Fruit fly (Drosophila melanogaster) whole organism, wandering third instar larva: ENCODE results near the gene CG14551.
A peak's percentile ranks its signal among the peaks of the same experiment; 100 is the strongest.

Experiments
- Abd-B ChIP-seq: fragments of >200 bp; optimal IDR thresholded peaks from 2 replicates; lab custom pipeline; 2017; ENCODE audit warnings: missing biosample characterization, missing genetic modification characterization
- CG32264 ChIP-seq: fragments of 200-800 bp; sonication (Bioruptor generic); optimal IDR thresholded peaks from 2 replicates; lab custom pipeline; 2016; ENCODE audit warnings: missing biosample characterization, missing genetic modification characterization
- CG9705 ChIP-seq: fragments of 200-800 bp; sonication (Bioruptor generic); optimal IDR thresholded peaks from 2 replicates; lab custom pipeline; 2018; ENCODE audit warnings: missing biosample characterization, mild to moderate bottlenecking, missing genetic modification characterization
- CrebA ChIP-seq: fragments of 200-800 bp; sonication (Bioruptor generic); optimal IDR thresholded peaks from 2 replicates; lab custom pipeline; 2016; ENCODE audit warnings: missing biosample characterization, mild to moderate bottlenecking, missing genetic modification characterization, borderline replicate concordance
- Dfd ChIP-seq: fragments of >200 bp; optimal IDR thresholded peaks from 2 replicates; lab custom pipeline; 2017; ENCODE audit warnings: missing biosample characterization, missing genetic modification characterization
- Dif ChIP-seq: fragments of 200-275, 200-300 bp; sonication (Bioruptor generic); optimal IDR thresholded peaks from 2 replicates; lab custom pipeline; 2018; ENCODE audit warnings: missing biosample characterization, missing genetic modification characterization; ENCODE audit not compliant: partially characterized antibody
- GATAd ChIP-seq: sonication (Bioruptor generic); optimal IDR thresholded peaks from 2 replicates; lab custom pipeline; 2016; ENCODE audit warnings: missing biosample characterization, missing genetic modification characterization
- HLH106 ChIP-seq: fragments of 200-800 bp; optimal IDR thresholded peaks from 3 replicates; lab custom pipeline; 2019; ENCODE audit warnings: missing biosample characterization, mild to moderate bottlenecking, missing genetic modification characterization, moderate library complexity
- Hnf4 ChIP-seq: fragments of 200-800 bp; sonication (Bioruptor generic); optimal IDR thresholded peaks from 2 replicates; lab custom pipeline; 2016; ENCODE audit warnings: missing biosample characterization, mild to moderate bottlenecking, missing genetic modification characterization
- Hr78 ChIP-seq: fragments of >200 bp; optimal IDR thresholded peaks from 2 replicates; lab custom pipeline; 2017; ENCODE audit warnings: missing biosample characterization, missing genetic modification characterization
- Hr83 ChIP-seq: fragments of 200-300 bp; sonication (Bioruptor generic); optimal IDR thresholded peaks from 2 replicates; lab custom pipeline; 2016; ENCODE audit warnings: missing biosample characterization, mild to moderate bottlenecking, missing genetic modification characterization, moderate library complexity; ENCODE audit not compliant: poor library complexity, severe bottlenecking
- Jra ChIP-seq: sonication (Bioruptor generic); optimal IDR thresholded peaks from 2 replicates; lab custom pipeline; 2016; ENCODE audit warnings: missing biosample characterization, missing genetic modification characterization
- Mio ChIP-seq: sonication (Bioruptor generic); optimal IDR thresholded peaks from 2 replicates; lab custom pipeline; 2016; ENCODE audit warnings: missing biosample characterization, missing genetic modification characterization
- Myc ChIP-seq: fragments of >200 bp; optimal IDR thresholded peaks from 2 replicates; lab custom pipeline; 2017
- N ChIP-seq: fragments of >200 bp; optimal IDR thresholded peaks from 2 replicates; lab custom pipeline; 2018; ENCODE audit warnings: missing biosample characterization, missing external identifiers, missing genetic modification characterization
- OdsH ChIP-seq: fragments of 200-800 bp; sonication (Bioruptor generic); optimal IDR thresholded peaks from 2 replicates; lab custom pipeline; 2016; ENCODE audit warnings: missing biosample characterization, mild to moderate bottlenecking, missing genetic modification characterization
- Rel ChIP-seq, 2 experiments: fragments of 200-800 bp; sonication (Bioruptor generic) in 1 of 2; optimal IDR thresholded peaks; 2 replicates in 1 of 2; 3 replicates in 1 of 2; lab custom pipeline; 2016 to 2019; ENCODE audit warnings: mild to moderate bottlenecking in 2 of 2, missing biosample characterization in 2 of 2, missing genetic modification characterization in 2 of 2, moderate library complexity in 1 of 2
- Sp1 ChIP-seq: fragments of 200-800 bp; sonication (Bioruptor generic); optimal IDR thresholded peaks from 3 replicates; lab custom pipeline; 2019; ENCODE audit warnings: missing biosample characterization, mild to moderate bottlenecking, missing genetic modification characterization, moderate library complexity
- Vsx2 ChIP-seq: fragments of 200-300, 225-300 bp; sonication (Bioruptor generic); optimal IDR thresholded peaks from 2 replicates; lab custom pipeline; 2018; ENCODE audit warnings: missing biosample characterization, missing genetic modification characterization; ENCODE audit not compliant: partially characterized antibody
- br ChIP-seq: fragments of 200-800 bp; sonication (Bioruptor generic); optimal IDR thresholded peaks from 2 replicates; lab custom pipeline; 2016; ENCODE audit warnings: missing biosample characterization, missing genetic modification characterization
- brk ChIP-seq: fragments of 200-800 bp; sonication (Bioruptor generic); optimal IDR thresholded peaks from 2 replicates; lab custom pipeline; 2016; ENCODE audit warnings: missing biosample characterization, mild to moderate bottlenecking, missing genetic modification characterization
- dl ChIP-seq, 2 experiments: fragments of 175-275, 200-275 bp in 1 of 2; fragments of 200-275 bp in 1 of 2; sonication (Bioruptor generic); optimal IDR thresholded peaks; lab custom pipeline; 2018; ENCODE audit warnings: mild to moderate bottlenecking in 2 of 2, missing biosample characterization in 2 of 2, missing genetic modification characterization in 2 of 2, moderate library complexity in 2 of 2; ENCODE audit not compliant: partially characterized antibody in 2 of 2, insufficient read depth in 1 of 2
- dmrt93B ChIP-seq: fragments of 200-800 bp; sonication (Bioruptor generic); optimal IDR thresholded peaks from 2 replicates; lab custom pipeline; 2018; ENCODE audit warnings: missing biosample characterization, mild to moderate bottlenecking, missing genetic modification characterization
- dsf ChIP-seq: sonication (Bioruptor generic); optimal IDR thresholded peaks from 2 replicates; lab custom pipeline; 2016; ENCODE audit warnings: missing biosample characterization, missing genetic modification characterization, borderline replicate concordance
- ey ChIP-seq: fragments of 200-800 bp; sonication (Bioruptor generic); optimal IDR thresholded peaks from 2 replicates; lab custom pipeline; 2016; ENCODE audit warnings: missing biosample characterization, missing genetic modification characterization
- foxo ChIP-seq, 2 experiments: fragments of 200-800 bp; sonication (Bioruptor generic); optimal IDR thresholded peaks; 2 replicates in 1 of 2; 3 replicates in 1 of 2; lab custom pipeline; 2016 to 2017; ENCODE audit warnings: missing biosample characterization in 2 of 2, missing genetic modification characterization in 2 of 2
- fru ChIP-seq: fragments of 200-800 bp; sonication (Bioruptor generic); optimal IDR thresholded peaks from 3 replicates; lab custom pipeline; 2016; ENCODE audit warnings: missing biosample characterization, mild to moderate bottlenecking, missing genetic modification characterization
- h ChIP-seq: fragments of 200-800 bp; sonication (Bioruptor generic); optimal IDR thresholded peaks from 3 replicates; lab custom pipeline; 2016; ENCODE audit warnings: missing biosample characterization, mild to moderate bottlenecking, missing genetic modification characterization
- jim ChIP-seq: fragments of 175-275, 200-325 bp; sonication (Bioruptor generic); optimal IDR thresholded peaks from 2 replicates; lab custom pipeline; 2016; ENCODE audit warnings: missing biosample characterization, mild to moderate bottlenecking, missing genetic modification characterization
- lola ChIP-seq: fragments of >200 bp; optimal IDR thresholded peaks from 2 replicates; lab custom pipeline; 2017; ENCODE audit warnings: missing biosample characterization, missing genetic modification characterization
- pan ChIP-seq: fragments of >200 bp; optimal IDR thresholded peaks from 2 replicates; lab custom pipeline; 2017
- psq ChIP-seq: fragments of 200-800 bp; sonication (Bioruptor generic); optimal IDR thresholded peaks from 3 replicates; lab custom pipeline; 2017; ENCODE audit warnings: missing biosample characterization, mild to moderate bottlenecking, missing genetic modification characterization, moderate library complexity
- rgr ChIP-seq: fragments of 200-800 bp; sonication (Bioruptor generic); optimal IDR thresholded peaks from 3 replicates; lab custom pipeline; 2016; ENCODE audit warnings: missing biosample characterization, mild to moderate bottlenecking, missing genetic modification characterization
- sage ChIP-seq: fragments of 200-800 bp; sonication (Bioruptor generic); optimal IDR thresholded peaks from 2 replicates; lab custom pipeline; 2016; ENCODE audit warnings: missing biosample characterization, mild to moderate bottlenecking, missing genetic modification characterization
- sv ChIP-seq: fragments of 200-800 bp; sonication (Bioruptor generic); optimal IDR thresholded peaks from 3 replicates; lab custom pipeline; 2016; ENCODE audit warnings: missing biosample characterization, missing genetic modification characterization
- tai ChIP-seq: sonication (Bioruptor generic); optimal IDR thresholded peaks from 2 replicates; lab custom pipeline; 2016; ENCODE audit warnings: missing biosample characterization, missing genetic modification characterization
- usp ChIP-seq: fragments of >200 bp; optimal IDR thresholded peaks from 2 replicates; lab custom pipeline; 2017; ENCODE audit warnings: missing biosample characterization, missing genetic modification characterization
- woc ChIP-seq: sonication (Bioruptor generic); optimal IDR thresholded peaks from 2 replicates; lab custom pipeline; 2016; ENCODE audit warnings: missing biosample characterization, mild to moderate bottlenecking, missing genetic modification characterization

Gene CG14551

DNA sequence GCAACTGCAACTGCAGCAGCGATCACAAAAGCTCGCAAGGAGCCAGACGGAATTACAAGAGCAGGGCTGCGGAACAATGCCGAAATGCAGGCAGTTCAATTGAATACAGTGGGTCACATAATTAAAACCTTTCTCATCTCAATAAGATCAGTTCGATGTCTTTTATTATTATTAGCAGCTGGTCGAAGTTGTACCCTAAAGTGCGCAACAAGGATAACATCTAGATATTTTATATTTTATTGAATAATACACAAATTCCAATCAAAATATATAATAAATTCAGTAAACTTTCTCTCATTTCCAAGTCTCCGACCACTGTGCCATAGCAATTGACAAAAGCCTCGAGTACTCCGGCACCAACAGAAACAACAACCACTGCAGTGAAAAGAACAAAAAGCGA is 5.3 kb upstream of the CG14551 start:
- TF ChIP-seq tai (GFP tag; lab: Kevin White, UChicago) (no peak), OdsH (no peak), rgr (peak; percentile 33), psq (GFP tag; lab: Kevin White, UChicago) (peak; percentile 29), foxo (GFP tag; optimal IDR thresholded peaks at IDR 0.05; lab: Kevin White, UChicago) (peak in 1 of 2 experiments; percentile 25), woc (GFP tag; lab: Kevin White, UChicago) (peak; percentile 16), Sp1 (GFP tag; lab: Kevin White, UChicago) (peak; percentile 23), Mio (GFP tag; lab: Kevin White, UChicago) (no peak), CrebA (GFP tag; lab: Kevin White, UChicago) (no peak), N (GFP tag; lab: Kevin White, UChicago) (no peak), Rel (GFP tag; optimal IDR thresholded peaks at IDR 0.05; lab: Kevin White, UChicago) (no peak), Rel (tag; optimal IDR thresholded peaks at IDR 0.05; lab: Kevin White, UChicago) (no peak), ey (GFP tag; lab: Kevin White, UChicago) (no peak), HLH106 (tag; lab: Kevin White, UChicago) (peak; percentile 30), fru (GFP tag; lab: Kevin White, UChicago) (peak; percentile 9), h (peak; percentile 35), Hnf4 (GFP tag; lab: Kevin White, UChicago) (no peak), dl (GFP tag; optimal IDR thresholded peaks at IDR 0.05; lab: Kevin White, UChicago; ENCODE audit: insufficient read depth in 1 of 2, partially characterized antibody in 2 of 2) (no peak), lola (no peak)

DNA sequence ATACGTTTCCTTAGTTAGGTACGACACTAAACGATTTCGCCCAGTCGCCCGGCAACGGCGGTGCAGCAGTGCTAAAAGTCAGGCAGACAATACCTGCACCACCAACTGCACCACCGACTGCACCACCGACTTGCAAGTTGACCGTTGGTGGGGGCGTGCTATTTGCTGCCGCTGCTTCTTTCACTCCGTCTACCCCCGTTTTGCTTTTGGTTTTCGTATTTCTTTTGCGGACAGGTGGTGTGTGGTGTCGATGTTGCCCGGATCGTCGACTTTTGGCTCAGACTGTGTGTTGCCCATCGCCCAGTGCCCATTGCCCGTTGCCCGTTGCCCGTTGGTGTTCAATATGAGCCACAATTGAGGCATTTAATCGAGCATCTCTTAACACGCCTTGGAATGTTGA is 1.9 kb upstream of the CG14551 start:
- TF ChIP-seq psq (GFP tag; lab: Kevin White, UChicago) (no peak), Vsx2 (GFP tag; lab: Kevin White, UChicago) (no peak), lola (no peak), Myc (lab: Kevin White, UChicago) (no peak), pan (no peak), Rel (GFP tag; optimal IDR thresholded peaks at IDR 0.05; lab: Kevin White, UChicago) (no peak), Rel (tag; optimal IDR thresholded peaks at IDR 0.05; lab: Kevin White, UChicago) (no peak), CG32264 (no peak), Hr83 (no peak), Mio (GFP tag; lab: Kevin White, UChicago) (no peak), br (no peak)

DNA sequence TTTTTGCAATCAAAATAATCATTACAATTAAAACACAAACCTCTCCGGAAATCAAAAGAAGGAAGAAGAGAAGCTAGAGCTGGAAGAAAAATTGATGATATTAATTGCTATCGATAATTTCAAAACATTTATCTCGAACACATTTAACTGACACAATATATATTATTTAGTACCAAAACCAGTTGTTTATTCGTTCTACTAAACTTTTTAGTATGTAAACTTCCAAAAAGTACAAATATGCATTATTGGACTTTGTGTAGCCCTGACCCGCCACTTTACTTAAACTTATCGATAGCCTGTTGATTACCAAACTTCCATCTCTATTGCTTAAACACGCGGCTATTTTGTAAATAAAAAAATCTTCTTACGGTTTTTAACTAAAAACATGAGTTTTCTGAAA is 3.6 kb downstream of the CG14551 start, which contains the start of the genes RpL34a and Trmt61:
Gene RpL34a (minus strand): TSS at position 73 of the 400 bp plus-strand sequence.
Gene Trmt61 (plus strand): TSS at position 302 of the 400 bp plus-strand sequence.
- peak; percentile 42 for TF ChIP-seq Myc (lab: Kevin White, UChicago)
- TF ChIP-seq CrebA (GFP tag; lab: Kevin White, UChicago) = no peak
- no peak for TF ChIP-seq dl (GFP tag; optimal IDR thresholded peaks at IDR 0.05; lab: Kevin White, UChicago; ENCODE audit: insufficient read depth in 1 of 2, partially characterized antibody in 2 of 2)
- TF ChIP-seq foxo (GFP tag; optimal IDR thresholded peaks at IDR 0.05; lab: Kevin White, UChicago) = peak; percentile 33 to 80
- peak; percentile 85 for TF ChIP-seq rgr
- TF ChIP-seq br = peak; percentile 78
- no peak for TF ChIP-seq brk
- peak; percentile 77 for TF ChIP-seq dsf
- peak; percentile 77 for TF ChIP-seq fru (GFP tag; lab: Kevin White, UChicago)
- TF ChIP-seq pan = no peak
- no peak for TF ChIP-seq jim (GFP tag; lab: Kevin White, UChicago)
- peak; percentile 82 for TF ChIP-seq Jra
- TF ChIP-seq Hnf4 (GFP tag; lab: Kevin White, UChicago) = peak; percentile 84
- TF ChIP-seq woc (GFP tag; lab: Kevin White, UChicago) = peak; percentile 4
- TF ChIP-seq lola = no peak
- TF ChIP-seq usp = no peak
- no peak for TF ChIP-seq Vsx2 (GFP tag; lab: Kevin White, UChicago)
- peak; percentile 89 for TF ChIP-seq Sp1 (GFP tag; lab: Kevin White, UChicago)
- peak; percentile 87 for TF ChIP-seq h
- TF ChIP-seq dmrt93B (GFP tag; lab: Kevin White, UChicago) = peak; percentile 85
- TF ChIP-seq OdsH = peak; percentile 78
- TF ChIP-seq N (GFP tag; lab: Kevin White, UChicago) = no peak
- TF ChIP-seq sv (GFP tag; lab: Kevin White, UChicago) = peak; percentile 70
- no peak for TF ChIP-seq Hr78 (GFP tag; lab: Kevin White, UChicago)
- TF ChIP-seq sage = peak; percentile 73
- no peak for TF ChIP-seq Dif
- no peak for TF ChIP-seq Mio (GFP tag; lab: Kevin White, UChicago)
- TF ChIP-seq Dfd (GFP tag; lab: Kevin White, UChicago) = no peak
- TF ChIP-seq GATAd (GFP tag; lab: Kevin White, UChicago) = no peak
- TF ChIP-seq CG9705 (GFP tag; lab: Kevin White, UChicago) = peak; percentile 88
- TF ChIP-seq psq (GFP tag; lab: Kevin White, UChicago) = peak; percentile 49
- TF ChIP-seq HLH106 (tag; lab: Kevin White, UChicago) = peak; percentile 82
- TF ChIP-seq Rel (GFP tag; optimal IDR thresholded peaks at IDR 0.05; lab: Kevin White, UChicago) = no peak
- TF ChIP-seq Rel (tag; optimal IDR thresholded peaks at IDR 0.05; lab: Kevin White, UChicago) = peak; percentile 65
- no peak for TF ChIP-seq tai (GFP tag; lab: Kevin White, UChicago)
- peak; percentile 70 for TF ChIP-seq CG32264
- TF ChIP-seq ey (GFP tag; lab: Kevin White, UChicago) = peak; percentile 54
- peak; percentile 25 for TF ChIP-seq Hr83
- TF ChIP-seq Abd-B (GFP tag; lab: Kevin White, UChicago) = no peak
